Worm (Caenorhabditis elegans): ENCODE measurements around the gene srxa-9.

srxa-9 gene

ce11 chrX:15707913-15708312 lies 38.9 kb upstream of the srxa-9 start, which contains the start of gene nhr-48:
nhr-48 (plus strand) TSS chrX:15708213.
- TF ChIP-seq nhr-23 (tag; optimal IDR thresholded peaks at IDR 0.05): no peak
- no peak for TF ChIP-seq nhr-21 (tag; optimal IDR thresholded peaks at IDR 0.05)
- no peak for TF ChIP-seq peb-1 (tag; optimal IDR thresholded peaks at IDR 0.05)
- TF ChIP-seq nhr-25 (tag; optimal IDR thresholded peaks at IDR 0.05): no peak
- TF ChIP-seq ceh-82 (tag; optimal IDR thresholded peaks at IDR 0.05): no peak
- no peak for TF ChIP-seq crh-2 (tag; optimal IDR thresholded peaks at IDR 0.05)

DNA sequence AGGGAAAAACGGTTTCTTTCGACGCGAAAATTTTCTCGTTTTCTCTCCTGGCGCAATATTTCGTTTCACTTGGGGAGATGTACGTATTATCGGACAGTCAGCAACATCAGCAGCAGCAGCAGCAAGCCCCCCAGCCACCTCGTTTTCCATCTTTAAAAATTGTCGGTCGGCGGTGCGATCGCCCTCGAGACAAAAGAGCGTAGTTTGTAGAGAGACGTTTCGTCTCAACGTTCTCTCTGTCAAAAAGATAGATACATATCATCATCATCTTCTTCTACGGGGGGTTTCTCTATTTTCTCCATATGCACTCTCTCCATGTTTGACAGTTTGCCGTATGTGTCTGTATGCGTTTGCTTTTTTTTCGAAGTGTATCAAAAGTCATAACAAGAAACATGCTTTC lies 37.2 kb upstream of the srxa-9 start:
- TF ChIP-seq sem-4 (tag; optimal IDR thresholded peaks at IDR 0.05) (peak; percentile 5), zag-1 (tag; optimal IDR thresholded peaks at IDR 0.05) (no peak), lsy-2 (tag; optimal IDR thresholded peaks at IDR 0.05) (no peak), crh-2 (tag; optimal IDR thresholded peaks at IDR 0.05) (peak; percentile 61), C34F6.9 (tag; optimal IDR thresholded peaks at IDR 0.05) (no peak), peb-1 (tag; optimal IDR thresholded peaks at IDR 0.05) (no peak), gmeb-1 (tag; optimal IDR thresholded peaks at IDR 0.05) (peak; percentile 28), nhr-77 (tag; optimal IDR thresholded peaks at IDR 0.05) (no peak), fos-1 (tag; optimal IDR thresholded peaks at IDR 0.05) (peak; percentile 57), sma-9 (GFP tag; optimal IDR thresholded peaks at IDR 0.05) (peak; percentile 91), sma-9 (tag; optimal IDR thresholded peaks at IDR 0.05) (no peak), nhr-21 (tag; optimal IDR thresholded peaks at IDR 0.05) (peak; percentile 80), nhr-25 (tag; optimal IDR thresholded peaks at IDR 0.05) (peak; percentile 61), F13H6.1 (tag; optimal IDR thresholded peaks at IDR 0.05) (peak; percentile 24), sma-3 (GFP tag; optimal IDR thresholded peaks at IDR 0.05) (peak; percentile 61), mdl-1 (tag; optimal IDR thresholded peaks at IDR 0.05) (peak; percentile 38 to 87), egl-27 (tag; optimal IDR thresholded peaks at IDR 0.05) (peak; percentile 3), nhr-10 (tag; optimal IDR thresholded peaks at IDR 0.05) (no peak), lin-13 (GFP tag; optimal IDR thresholded peaks at IDR 0.05) (no peak), nhr-129 (tag; optimal IDR thresholded peaks at IDR 0.05) (peak; percentile 71), blmp-1 (tag; optimal IDR thresholded peaks at IDR 0.05; ENCODE audit: insufficient read depth) (peak; percentile 71)

DNA sequence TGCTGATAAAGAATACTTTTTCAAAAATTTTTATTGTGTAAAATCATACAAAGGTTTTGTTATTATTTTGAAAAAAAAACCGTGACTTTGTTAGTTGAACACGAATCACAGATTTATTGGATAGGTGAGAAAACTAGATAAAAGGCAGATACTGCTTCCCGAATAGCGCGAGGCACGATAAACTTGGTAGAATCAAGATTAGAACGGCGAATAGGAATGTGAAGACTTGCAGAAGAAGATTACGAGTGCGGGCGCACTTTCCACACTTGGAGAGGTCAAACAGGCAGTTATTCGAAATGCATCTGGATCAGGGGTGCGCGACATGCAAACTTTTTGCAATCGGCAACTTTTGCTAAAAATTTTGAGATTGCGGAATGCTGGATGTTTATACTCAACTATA lies 33.6 kb upstream of the srxa-9 start:
- TF ChIP-seq sma-9 (GFP tag; optimal IDR thresholded peaks at IDR 0.05) (peak; percentile 61), sma-9 (tag; optimal IDR thresholded peaks at IDR 0.05) (no peak), sem-4 (tag; optimal IDR thresholded peaks at IDR 0.05) (no peak), elt-1 (tag; optimal IDR thresholded peaks at IDR 0.05) (peak; percentile 78)

ce11 chrX:15716971-15717370 lies 29.8 kb upstream of the srxa-9 start:
- no peak for TF ChIP-seq aly-2 (tag; optimal IDR thresholded peaks at IDR 0.05)
- no peak for TF ChIP-seq lin-13 (GFP tag; optimal IDR thresholded peaks at IDR 0.05)
- no peak for TF ChIP-seq egl-27 (tag; optimal IDR thresholded peaks at IDR 0.05)

ce11 chrX:15718325-15718724 lies 28.5 kb upstream of the srxa-9 start, which contains the start of gene ZK662.6:
ZK662.6 (plus strand) TSS chrX:15718625.
- TF ChIP-seq gmeb-1 (tag; optimal IDR thresholded peaks at IDR 0.05) (no peak), nhr-129 (tag; optimal IDR thresholded peaks at IDR 0.05) (no peak), nhr-10 (tag; optimal IDR thresholded peaks at IDR 0.05) (no peak), sma-9 (GFP tag; optimal IDR thresholded peaks at IDR 0.05) (no peak), sma-9 (tag; optimal IDR thresholded peaks at IDR 0.05) (no peak), skn-1 (tag; optimal IDR thresholded peaks at IDR 0.05) (no peak), lsy-2 (tag; optimal IDR thresholded peaks at IDR 0.05) (no peak), aly-2 (tag; optimal IDR thresholded peaks at IDR 0.05) (no peak), mbf-1 (tag; optimal IDR thresholded peaks at IDR 0.05) (no peak), nhr-77 (tag; optimal IDR thresholded peaks at IDR 0.05) (no peak), snpc-4 (tag; optimal IDR thresholded peaks at IDR 0.05) (no peak), elt-1 (tag; optimal IDR thresholded peaks at IDR 0.05) (no peak), nhr-237 (tag; optimal IDR thresholded peaks at IDR 0.05) (no peak), mab-5 (tag; optimal IDR thresholded peaks at IDR 0.05) (no peak), sem-4 (tag; optimal IDR thresholded peaks at IDR 0.05) (no peak), ceh-16 (tag; optimal IDR thresholded peaks at IDR 0.05) (no peak), ztf-1 (GFP tag; conservative IDR thresholded peaks at IDR 0.05) (no peak), ZK546.5 (tag; optimal IDR thresholded peaks at IDR 0.05) (no peak)

DNA sequence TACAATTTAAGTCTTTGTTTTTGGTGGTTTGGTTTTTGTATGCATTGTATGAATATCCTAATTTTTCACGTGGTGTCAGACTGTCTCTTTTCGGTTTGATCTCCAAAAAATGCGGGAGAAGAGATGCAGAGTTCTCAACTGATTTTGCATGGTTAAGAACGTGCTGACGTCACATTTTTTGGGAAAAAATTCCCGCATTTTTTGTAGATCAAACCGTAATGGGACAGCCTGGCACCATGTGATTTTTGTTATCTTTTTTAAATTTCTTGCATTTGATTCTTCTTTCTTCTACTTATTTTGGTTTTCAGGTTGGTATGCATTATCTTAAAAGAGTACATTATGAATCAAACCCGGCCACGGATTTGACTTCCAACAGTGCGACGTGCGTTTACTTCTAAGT lies 25.5 kb upstream of the srxa-9 start, which contains the start of gene ZK662.5:
TSS of gene ZK662.5 (plus strand) at position 301 of the 400 bp plus-strand sequence.
- TF ChIP-seq ama-1 (optimal IDR thresholded peaks at IDR 0.05) (no peak), sma-9 (GFP tag; optimal IDR thresholded peaks at IDR 0.05) (no peak), sma-9 (tag; optimal IDR thresholded peaks at IDR 0.05) (no peak), dmd-4 (tag; optimal IDR thresholded peaks at IDR 0.05) (no peak)
